Fruit fly (Drosophila melanogaster) whole organism, embryonic: Measurements from ENCODE around the gene CG5191.

Experiments
- Adf1 ChIP-seq: fragments of 200-800 bp; sonication (Bioruptor generic); IDR thresholded peaks from 2 replicates; pipeline ENCODE4 v1.3.6; 2022; ENCODE audit warnings: missing biosample characterization, missing genetic modification characterization
- Atf6 ChIP-seq: fragments of 200-800 bp; sonication (Bioruptor generic); IDR thresholded peaks from 2 replicates; pipeline ENCODE4 v1.3.6; 2022; ENCODE audit warnings: missing biosample characterization, missing genetic modification characterization
- BEAF-32 ChIP-seq: fragments of 200-800 bp; sonication (Bioruptor generic); optimal IDR thresholded peaks from 3 replicates; lab custom pipeline; 2017; ENCODE audit warnings: missing biosample characterization, missing genetic modification characterization, mild to moderate bottlenecking, moderate library complexity, missing genetic modification reagents
- CG11456 ChIP-seq: fragments of 200-800 bp; sonication (Bioruptor generic); IDR thresholded peaks from 3 replicates; pipeline ENCODE4 v1.3.6; 2022; ENCODE audit warnings: missing biosample characterization, missing genetic modification characterization
- CG12299 ChIP-seq: fragments of 200-800 bp; sonication (Bioruptor generic); optimal IDR thresholded peaks from 2 replicates; lab custom pipeline; 2018; ENCODE audit warnings: missing biosample characterization, mild to moderate bottlenecking, missing genetic modification characterization
- CG14050 ChIP-seq: fragments of 200-800 bp; sonication (Bioruptor generic); IDR thresholded peaks from 3 replicates; pipeline ENCODE4 v1.3.6; 2022; ENCODE audit warnings: missing biosample characterization, missing genetic modification characterization
- CG14441 ChIP-seq: fragments of 200-800 bp; sonication (Bioruptor generic); IDR thresholded peaks from 2 replicates; pipeline ENCODE4 v1.3.6; 2022; ENCODE audit warnings: missing biosample characterization, missing genetic modification characterization
- CG15696 ChIP-seq: fragments of 200-800 bp; sonication (Bioruptor generic); optimal IDR thresholded peaks from 2 replicates; lab custom pipeline; 2019; ENCODE audit warnings: missing biosample characterization, mild to moderate bottlenecking, missing genetic modification characterization, moderate library complexity
- CG16813 ChIP-seq: fragments of 200-800 bp; sonication (Bioruptor generic); IDR thresholded peaks from 3 replicates; pipeline ENCODE4 v1.3.6; 2022; ENCODE audit warnings: missing biosample characterization, missing genetic modification characterization; ENCODE audit not compliant: partially characterized antibody
- CG2202 ChIP-seq: fragments of 200-800 bp; sonication (Bioruptor generic); optimal IDR thresholded peaks from 2 replicates; lab custom pipeline; 2018; ENCODE audit warnings: missing biosample characterization, mild to moderate bottlenecking, missing genetic modification characterization
- CG2678 ChIP-seq: fragments of 200-800 bp; sonication (Bioruptor generic); optimal IDR thresholded peaks from 3 replicates; lab custom pipeline; 2019; ENCODE audit warnings: missing biosample characterization, mild to moderate bottlenecking, missing genetic modification characterization, moderate library complexity
- CG3163 ChIP-seq: fragments of 200-800 bp; sonication (Bioruptor generic); optimal IDR thresholded peaks from 3 replicates; lab custom pipeline; 2016; ENCODE audit warnings: missing biosample characterization, missing genetic modification characterization
- CG34224 ChIP-seq: fragments of 200-800 bp; sonication (Bioruptor generic); IDR thresholded peaks from 3 replicates; pipeline ENCODE4 v1.3.6; 2022; ENCODE audit warnings: missing biosample characterization, missing genetic modification characterization; ENCODE audit not compliant: partially characterized antibody
- CG42726 ChIP-seq: fragments of 200-800 bp; sonication (Bioruptor generic); IDR thresholded peaks from 2 replicates; pipeline ENCODE4 v1.3.6; 2022; ENCODE audit warnings: missing biosample characterization, missing genetic modification characterization; ENCODE audit not compliant: partially characterized antibody
- CG6654 ChIP-seq: fragments of 200-800 bp; sonication (Bioruptor generic); optimal IDR thresholded peaks from 2 replicates; lab custom pipeline; 2017; ENCODE audit warnings: missing biosample characterization, mild to moderate bottlenecking, missing genetic modification characterization
- CG8388 ChIP-seq: fragments of 200-800 bp; sonication (Bioruptor generic); optimal IDR thresholded peaks from 2 replicates; lab custom pipeline; 2019; ENCODE audit warnings: missing biosample characterization, mild to moderate bottlenecking, missing genetic modification characterization, moderate library complexity
- CoRest ChIP-seq: fragments of 200-800 bp; sonication (Bioruptor generic); optimal IDR thresholded peaks from 3 replicates; lab custom pipeline; 2018; ENCODE audit warnings: missing biosample characterization, mild to moderate bottlenecking, missing genetic modification characterization, moderate library complexity
- CrebB ChIP-seq: fragments of 200-800 bp; sonication (Bioruptor generic); optimal IDR thresholded peaks from 3 replicates; lab custom pipeline; 2018; ENCODE audit warnings: missing biosample characterization, mild to moderate bottlenecking, missing genetic modification characterization
- E2f1 ChIP-seq: fragments of 200-800 bp; sonication (Bioruptor generic); IDR thresholded peaks from 2 replicates; pipeline ENCODE4 v1.3.6; 2022; ENCODE audit warnings: missing biosample characterization, missing genetic modification characterization
- Fer1 ChIP-seq: fragments of 200-800 bp; sonication (Bioruptor generic); optimal IDR thresholded peaks from 2 replicates; lab custom pipeline; 2017; ENCODE audit warnings: missing biosample characterization, mild to moderate bottlenecking, missing genetic modification characterization
- Fer3 ChIP-seq: fragments of 200-800 bp; sonication (Bioruptor generic); optimal IDR thresholded peaks from 2 replicates; lab custom pipeline; 2018; ENCODE audit warnings: missing biosample characterization, mild to moderate bottlenecking, missing genetic modification characterization, moderate library complexity
- HHEX ChIP-seq: fragments of 200-800 bp; sonication (Bioruptor generic); optimal IDR thresholded peaks from 3 replicates; lab custom pipeline; 2017; ENCODE audit warnings: missing biosample characterization, mild to moderate bottlenecking, missing genetic modification characterization, missing genetic modification reagents
- Pdp1 ChIP-seq, 2 experiments: fragments of 200-800 bp; sonication (Bioruptor generic); optimal IDR thresholded peaks; 3 replicates each; lab custom pipeline; 2016; ENCODE audit warnings: missing biosample characterization in 2 of 2, missing genetic modification characterization in 2 of 2, mild to moderate bottlenecking in 1 of 2, moderate library complexity in 1 of 2
- Taf1 ChIP-seq: fragments of 200-800 bp; sonication (Bioruptor generic); IDR thresholded peaks from 2 replicates; pipeline ENCODE4 v1.3.6; 2022; ENCODE audit warnings: missing biosample characterization, missing genetic modification characterization
- Trl ChIP-seq, 3 experiments: fragments of >200 bp in 2 of 3; fragments of 200-800 bp in 1 of 3; sonication (Bioruptor generic) in 1 of 3; optimal IDR thresholded peaks; 2 replicates in 1 of 3; 3 replicates in 2 of 3; lab custom pipeline; 2016 to 2017; ENCODE audit warnings: missing biosample characterization in 1 of 3, missing genetic modification characterization in 1 of 3
- bab2 ChIP-seq: fragments of 200-800 bp; sonication (Bioruptor generic); optimal IDR thresholded peaks from 2 replicates; lab custom pipeline; 2016; ENCODE audit warnings: missing biosample characterization, missing genetic modification characterization
- bbx ChIP-seq: fragments of 200-800 bp; sonication (Bioruptor generic); IDR thresholded peaks from 2 replicates; pipeline ENCODE4 v1.3.6; 2022; ENCODE audit warnings: missing biosample characterization, missing genetic modification characterization; ENCODE audit not compliant: partially characterized antibody
- eve ChIP-seq, 2 experiments: fragments of >200 bp; optimal IDR thresholded peaks; 2 replicates each; lab custom pipeline; 2017; ENCODE audit warnings: missing biosample characterization in 2 of 2, missing genetic modification characterization in 2 of 2
- fd102C ChIP-seq: fragments of 200-800 bp; sonication (Bioruptor generic); optimal IDR thresholded peaks from 2 replicates; lab custom pipeline; 2018; ENCODE audit warnings: missing biosample characterization, mild to moderate bottlenecking, missing genetic modification characterization, moderate library complexity
- ken ChIP-seq: fragments of 200-800 bp; sonication (Bioruptor generic); IDR thresholded peaks from 3 replicates; pipeline ENCODE4 v1.3.6; 2022; ENCODE audit warnings: missing biosample characterization, missing genetic modification characterization
- nerfin-1 ChIP-seq: fragments of 200-800 bp; sonication (Bioruptor generic); optimal IDR thresholded peaks from 3 replicates; lab custom pipeline; 2019; ENCODE audit warnings: missing biosample characterization, mild to moderate bottlenecking, missing genetic modification characterization, moderate library complexity
- otp ChIP-seq: fragments of 200-800 bp; sonication (Bioruptor generic); IDR thresholded peaks from 3 replicates; pipeline ENCODE4, ENCODE4 v1.3.6; 2022; ENCODE audit warnings: missing biosample characterization, missing genetic modification characterization
- p53 ChIP-seq: fragments of 200-800 bp; sonication (Bioruptor generic); optimal IDR thresholded peaks from 2 replicates; lab custom pipeline; 2016; ENCODE audit warnings: missing biosample characterization, missing genetic modification characterization
- sc ChIP-seq, 3 experiments: fragments of >200 bp in 2 of 3; fragments of 200-800 bp in 1 of 3; sonication (Bioruptor generic) in 1 of 3; optimal IDR thresholded peaks; 2 replicates in 2 of 3; 3 replicates in 1 of 3; lab custom pipeline; 2017; ENCODE audit warnings: mild to moderate bottlenecking in 1 of 3, missing biosample characterization in 1 of 3, missing genetic modification characterization in 1 of 3, missing genetic modification reagents in 1 of 3
- stc ChIP-seq: fragments of 200-800 bp; sonication (Bioruptor generic); IDR thresholded peaks from 2 replicates; pipeline ENCODE4 v1.3.6; 2022; ENCODE audit warnings: missing biosample characterization, missing genetic modification characterization
- stwl ChIP-seq: fragments of 200-800 bp; sonication (Bioruptor generic); optimal IDR thresholded peaks from 3 replicates; lab custom pipeline; 2018; ENCODE audit warnings: missing biosample characterization, mild to moderate bottlenecking, missing genetic modification characterization, moderate library complexity
- tin ChIP-seq: fragments of 200-800 bp; sonication (Bioruptor generic); optimal IDR thresholded peaks from 3 replicates; lab custom pipeline; 2016; ENCODE audit warnings: missing biosample characterization, missing genetic modification characterization
- vfl ChIP-seq: fragments of 200-800 bp; sonication (Bioruptor generic); optimal IDR thresholded peaks from 2 replicates; lab custom pipeline; 2016; ENCODE audit warnings: missing biosample characterization, missing genetic modification characterization

Gene CG5191

dm6 chr3R:20592517-20593462, 32.1 kb downstream of the CG5191 start, which contains the start of the genes Pus1 and bon (continued):
- TF ChIP-seq sc (optimal IDR thresholded peaks at IDR 0.05; lab: Kevin White, UChicago) (no peak), sc (GFP tag; optimal IDR thresholded peaks at IDR 0.05; lab: Kevin White, UChicago) (no peak), HHEX (no peak), BEAF-32 (peak; percentile 52), stwl (tag; lab: Kevin White, UChicago) (peak; percentile 79), CoRest (tag; lab: Kevin White, UChicago) (no peak), CG8388 (GFP tag; lab: Kevin White, UChicago) (no peak), vfl (GFP tag; lab: Kevin White, UChicago) (no peak), eve (GFP tag; optimal IDR thresholded peaks at IDR 0.05; lab: Kevin White, UChicago) (no peak), E2f1 (GFP tag; lab: Robert Waterston, UW) (no peak), CG34224 (GFP tag; lab: Robert Waterston, UW) (peak; percentile 20; the same call in 1 of the 3 replicates), Fer3 (tag; lab: Kevin White, UChicago) (no peak), stc (GFP tag; lab: Robert Waterston, UW) (no peak), CG14441 (peak; percentile 74), CG14050 (GFP tag; lab: Robert Waterston, UW) (no peak), tin (GFP tag; lab: Kevin White, UChicago) (peak; percentile 30)
- TF ChIP-seq, all 482 proteins: peak for 140

- TF ChIP-seq ken (GFP tag; lab: Robert Waterston, UW): no peak
- TF ChIP-seq CG12299 (tag; lab: Kevin White, UChicago): no peak
- no peak for TF ChIP-seq CG2678 (tag; lab: Kevin White, UChicago)
- 0 out of 3 replicates have a peak, but pooled peaks have one; percentile 25 for TF ChIP-seq CG16813 (GFP tag; lab: Robert Waterston, UW)
- TF ChIP-seq CG11456 (GFP tag; lab: Robert Waterston, UW): no peak
- TF ChIP-seq p53 (GFP tag; lab: Kevin White, UChicago): peak; percentile 5
- TF ChIP-seq tin (GFP tag; lab: Kevin White, UChicago): no peak
- no peak for TF ChIP-seq Adf1 (GFP tag; lab: Robert Waterston, UW)
- TF ChIP-seq CrebB (tag; lab: Kevin White, UChicago): no peak
- 0 out of 2 replicates have a peak, but pooled peaks have one; percentile 4 for TF ChIP-seq CG42726 (GFP tag; lab: Robert Waterston, UW)
- 0 out of 2 replicates have a peak, but pooled peaks have one; percentile 3 for TF ChIP-seq Atf6 (GFP tag; lab: Robert Waterston, UW)
- TF ChIP-seq Pdp1 (GFP tag; optimal IDR thresholded peaks at IDR 0.05; lab: Kevin White, UChicago): no peak
- no peak for TF ChIP-seq CG15696 (tag; lab: Kevin White, UChicago)
- no peak for TF ChIP-seq CG2202 (tag; lab: Kevin White, UChicago)
- no peak for TF ChIP-seq bbx (GFP tag; lab: Robert Waterston, UW)
- no peak for TF ChIP-seq CG6654 (GFP tag; lab: Kevin White, UChicago)
- no peak for TF ChIP-seq otp (GFP tag; lab: Robert Waterston, UW)
- TF ChIP-seq bab2 (GFP tag; lab: Kevin White, UChicago): no peak
- no peak for TF ChIP-seq CG3163 (GFP tag; lab: Kevin White, UChicago)
- TF ChIP-seq nerfin-1 (tag; lab: Kevin White, UChicago): peak; percentile 84
- no peak for TF ChIP-seq fd102C (GFP tag; lab: Kevin White, UChicago)
- TF ChIP-seq Fer1 (GFP tag; lab: Kevin White, UChicago): no peak
- peak in 1 of 2 experiments; percentile 13 for TF ChIP-seq Trl (optimal IDR thresholded peaks at IDR 0.05; lab: Kevin White, UChicago)
- no peak for TF ChIP-seq Trl (GFP tag; optimal IDR thresholded peaks at IDR 0.05; lab: Kevin White, UChicago)
- TF ChIP-seq Taf1 (GFP tag; lab: Robert Waterston, UW): 0 out of 2 replicates have a peak, but pooled peaks have one; percentile 15
These were observed 32.8 kb downstream of the CG5191 start for dm6 chr3R:20593463-20593838.
